Worm (Caenorhabditis elegans) whole organism, L1 larva: ENCODE data around the gene hyl-2.

Experiments used
- ama-1 ChIP-seq: fragments of 150-350 bp; optimal IDR thresholded peaks from 2 replicates; lab custom pipeline; 2014
- ceh-82 ChIP-seq, 3 experiments: fragments of 150-350 bp in 1 of 3; sonication (generic microtip) in 2 of 3; optimal IDR thresholded peaks; 2 replicates each; lab custom pipeline; 2014 to 2017; ENCODE audit warnings: missing biosample characterization in 3 of 3, missing genetic modification characterization in 3 of 3
- dpl-1 ChIP-seq, 3 experiments: fragments of 150-350 bp in 2 of 3; sonication (generic microtip) in 1 of 3; optimal IDR thresholded peaks; 2 replicates each; lab custom pipeline; 2014 to 2017; ENCODE audit warnings: missing biosample characterization in 3 of 3, missing genetic modification characterization in 3 of 3, missing genetic modification reagents in 3 of 3
- elt-2 ChIP-seq: sonication (generic microtip); optimal IDR thresholded peaks from 2 replicates; lab custom pipeline; 2016; ENCODE audit warnings: missing genetic modification characterization, mild to moderate bottlenecking, inconsistent platforms, missing compliant biosample characterization, missing genetic modification reagents
- fkh-8 ChIP-seq: sonication (generic microtip); optimal IDR thresholded peaks from 2 replicates; lab custom pipeline; 2016; ENCODE audit warnings: mild to moderate bottlenecking, missing genetic modification characterization, missing compliant biosample characterization
- grh-1 ChIP-seq: fragments of 200-800 bp; sonication (Bioruptor generic); IDR thresholded peaks from 2 replicates; pipeline ENCODE4 v1.3.6; 2022; ENCODE audit warnings: missing genetic modification reagents, missing genetic modification characterization, missing compliant biosample characterization
- isw-1 ChIP-seq: fragments of 200-800 bp; sonication (Bioruptor generic); IDR thresholded peaks from 2 replicates; pipeline ENCODE4 v1.3.6; 2022; ENCODE audit warnings: missing genetic modification characterization, missing compliant biosample characterization
- jun-1 ChIP-seq: fragments of 150-350 bp; optimal IDR thresholded peaks from 2 replicates; lab custom pipeline; 2014; ENCODE audit warnings: missing biosample characterization, missing genetic modification reagents, missing genetic modification characterization
- lir-3 ChIP-seq: sonication (generic microtip); optimal IDR thresholded peaks from 2 replicates; lab custom pipeline; 2016; ENCODE audit warnings: mild to moderate bottlenecking, missing genetic modification characterization, moderate library complexity, missing compliant biosample characterization; ENCODE audit not compliant: poor library complexity
- mdl-1 ChIP-seq, 2 experiments: fragments of 150-350 bp; optimal IDR thresholded peaks; 2 replicates each; lab custom pipeline; 2014 to 2017; ENCODE audit warnings: missing biosample characterization in 2 of 2, missing genetic modification characterization in 2 of 2, inconsistent platforms in 1 of 2
- nhr-11 ChIP-seq: fragments of 150-350 bp; optimal IDR thresholded peaks from 2 replicates; lab custom pipeline; 2014; ENCODE audit warnings: missing biosample characterization, missing genetic modification characterization
- nhr-76 ChIP-seq: sonication (generic microtip); optimal IDR thresholded peaks from 2 replicates; lab custom pipeline; 2017; ENCODE audit warnings: missing biosample characterization, missing genetic modification characterization
- skn-1 ChIP-seq: fragments of 150-350 bp; optimal IDR thresholded peaks from 2 replicates; lab custom pipeline; 2014; ENCODE audit warnings: missing biosample characterization, missing genetic modification characterization
- sptf-1 ChIP-seq: fragments of 150-350 bp; optimal IDR thresholded peaks from 2 replicates; lab custom pipeline; 2014; ENCODE audit warnings: missing biosample characterization, missing genetic modification characterization

DNA sequence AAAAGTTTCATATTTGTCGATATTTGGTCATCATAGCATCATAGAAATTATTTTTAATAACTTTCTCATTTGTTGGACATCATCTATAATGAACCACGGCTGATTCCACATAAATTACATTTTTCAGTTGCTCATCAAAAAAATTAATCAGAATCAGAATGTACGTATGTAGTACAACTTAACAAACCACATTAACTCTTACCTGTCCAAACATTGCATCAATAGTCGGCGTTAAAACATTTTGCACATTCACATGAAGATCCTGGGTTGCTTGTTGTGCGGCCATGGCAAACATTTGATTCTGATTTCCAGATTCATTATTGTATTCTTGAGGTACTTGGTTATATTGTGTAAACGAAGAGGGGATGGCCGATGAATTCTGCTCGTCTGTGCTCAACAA is 41.0 kb downstream of the hyl-2 start:
- no peak for TF ChIP-seq jun-1 (tag; lab: Kevin White, UChicago)
- no peak for TF ChIP-seq fkh-8 (tag; lab: Kevin White, UChicago)
- no peak for TF ChIP-seq elt-2
- TF ChIP-seq lir-3, result no peak
- TF ChIP-seq nhr-76 (tag; lab: Kevin White, UChicago), result no peak
- TF ChIP-seq ceh-82 (tag; optimal IDR thresholded peaks at IDR 0.05; lab: Kevin White, UChicago), result no peak
- no peak for TF ChIP-seq grh-1 (GFP tag; lab: Robert Waterston, UW)
- TF ChIP-seq mdl-1 (tag; optimal IDR thresholded peaks at IDR 0.05; lab: Kevin White, UChicago), result no peak
- no peak for TF ChIP-seq nhr-11
- no peak for TF ChIP-seq ama-1 (lab: Kevin White, UChicago)
- no peak for TF ChIP-seq sptf-1 (tag; lab: Kevin White, UChicago)
- no peak for TF ChIP-seq dpl-1 (GFP tag; optimal IDR thresholded peaks at IDR 0.05; lab: Kevin White, UChicago)
- no peak for TF ChIP-seq isw-1 (GFP tag; lab: Robert Waterston, UW)
- no peak for TF ChIP-seq skn-1 (tag; lab: Kevin White, UChicago)
